Worm (Caenorhabditis elegans): ENCODE results near the gene AH9.3.

DNA sequence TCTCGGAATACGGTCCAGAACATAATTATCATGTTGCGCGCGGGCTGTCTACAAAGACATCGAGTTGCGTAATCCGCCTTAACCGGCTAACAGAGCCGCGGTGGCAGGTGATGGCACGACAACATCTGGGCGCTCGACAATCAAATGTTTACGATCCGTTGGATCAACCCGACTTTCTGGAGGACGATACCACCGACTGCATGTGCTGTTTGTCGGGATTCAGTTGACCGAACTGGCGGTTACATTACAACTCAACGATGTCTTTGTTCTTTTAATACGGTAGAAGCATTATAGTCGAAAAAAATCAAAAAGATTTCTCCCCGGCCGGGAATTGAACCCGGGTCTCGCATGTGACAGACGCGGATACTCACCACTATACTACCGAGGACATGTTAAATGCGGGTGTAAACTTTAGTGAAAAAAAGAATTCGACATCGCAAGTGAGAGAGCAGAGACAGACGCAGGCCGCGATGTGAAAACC, 34.0 kb downstream of the AH9.3 start:
- TF ChIP-seq aly-2 (tag; optimal IDR thresholded peaks at IDR 0.05) (no peak), ztf-11 (tag; optimal IDR thresholded peaks at IDR 0.05) (no peak), lin-15B (tag; optimal IDR thresholded peaks at IDR 0.05) (peak; percentile 3)
